Worm (Caenorhabditis elegans) whole organism, midembryonic: ENCODE data around the gene F53H2.1.
"Not testable (repeated sequence)": the region's sequence is repeated elsewhere in the genome, so short reads cannot be mapped to it uniquely, and the experiment has no call there.

Experiments
- T22C8.4 ChIP-seq: fragments of 200-800 bp; sonication (Bioruptor generic); IDR thresholded peaks from 2 replicates; pipeline ENCODE4 v1.3.6; 2022; ENCODE audit warnings: missing genetic modification characterization, missing compliant biosample characterization
- flt-1 ChIP-seq: fragments of 200-800 bp; sonication (Bioruptor generic); IDR thresholded peaks from 2 replicates; pipeline ENCODE4 v1.3.6; 2022; ENCODE audit warnings: missing genetic modification characterization, missing compliant biosample characterization
- med-1 ChIP-seq: sonication (generic microtip); optimal IDR thresholded peaks from 2 replicates; lab custom pipeline; 2017; ENCODE audit warnings: missing genetic modification characterization, mild to moderate bottlenecking, missing compliant biosample characterization, antibody characterized with exemption, missing genetic modification reagents; ENCODE audit not compliant: insufficient read depth
- ref-1 ChIP-seq: fragments of 200-800 bp; sonication (Bioruptor generic); conservative IDR thresholded peaks from 2 replicates; pipeline ENCODE4 v1.3.6; 2022; ENCODE audit warnings: missing genetic modification reagents, missing genetic modification characterization, missing compliant biosample characterization
- tab-1 ChIP-seq: fragments of 200-800 bp; sonication (Bioruptor generic); IDR thresholded peaks from 2 replicates; pipeline ENCODE4 v1.3.6; 2022; ENCODE audit warnings: missing genetic modification characterization, missing compliant biosample characterization
- ztf-29 ChIP-seq: fragments of 200-800 bp; sonication (Bioruptor generic); IDR thresholded peaks from 2 replicates; pipeline ENCODE4 v1.3.6; 2022; ENCODE audit warnings: missing genetic modification reagents, missing genetic modification characterization, missing compliant biosample characterization

- TF ChIP-seq tab-1 (GFP tag; lab: Robert Waterston, UW); med-1 (GFP tag; lab: Kevin White, UChicago); T22C8.4 (GFP tag; lab: Robert Waterston, UW); ref-1 (GFP tag; lab: Robert Waterston, UW); flt-1 (GFP tag; lab: Robert Waterston, UW); ztf-29 (GFP tag; lab: Robert Waterston, UW): not testable (repeated sequence)
Observed at ce11 chrV:20369153-20369552, 18.4 kb upstream of the F53H2.1 start, which contains the start of gene srh-177.
